Worm (Caenorhabditis elegans): Measurements from ENCODE around the gene F22F7.11.
A peak's percentile ranks its signal among the peaks of the same experiment; 100 is the strongest.

Gene F22F7.11

ce11 chrV:2132675-2133074 is 13.0 kb downstream of the F22F7.11 start:
- TF ChIP-seq ama-1 (optimal IDR thresholded peaks at IDR 0.05) = no peak
- no peak for TF ChIP-seq lin-15B (tag; optimal IDR thresholded peaks at IDR 0.05)
- no peak for TF ChIP-seq lsy-12 (tag; optimal IDR thresholded peaks at IDR 0.05)
- TF ChIP-seq hmg-11 (tag; optimal IDR thresholded peaks at IDR 0.05) = peak; percentile 12
- no peak for TF ChIP-seq jun-1 (tag; optimal IDR thresholded peaks at IDR 0.05)
- no peak for TF ChIP-seq nhr-67 (tag; optimal IDR thresholded peaks at IDR 0.05)
- no peak for TF ChIP-seq egl-5 (tag; optimal IDR thresholded peaks at IDR 0.05)
- no peak for TF ChIP-seq nhr-77 (tag; optimal IDR thresholded peaks at IDR 0.05)
- no peak for TF ChIP-seq tbx-2 (tag; optimal IDR thresholded peaks at IDR 0.05)

ce11 chrV:2133512-2133911 is 13.9 kb downstream of the F22F7.11 start:
- TF ChIP-seq nhr-77 (tag; optimal IDR thresholded peaks at IDR 0.05) (no peak), ZK546.5 (tag; optimal IDR thresholded peaks at IDR 0.05) (no peak), nhr-25 (tag; optimal IDR thresholded peaks at IDR 0.05) (no peak), ceh-9 (tag; optimal IDR thresholded peaks at IDR 0.05) (no peak), nfya-1 (tag; optimal IDR thresholded peaks at IDR 0.05; ENCODE audit: insufficient read depth) (peak; percentile 86), pha-4 (tag; optimal IDR thresholded peaks at IDR 0.05) (peak; percentile 50), lin-39 (tag; optimal IDR thresholded peaks at IDR 0.05) (peak; percentile 74), egl-27 (tag; optimal IDR thresholded peaks at IDR 0.05) (no peak), elt-1 (tag; optimal IDR thresholded peaks at IDR 0.05) (no peak), nhr-76 (tag; optimal IDR thresholded peaks at IDR 0.05) (no peak), hmg-11 (tag; optimal IDR thresholded peaks at IDR 0.05) (peak; percentile 80), snpc-4 (tag; optimal IDR thresholded peaks at IDR 0.05) (peak; percentile 50), aly-2 (tag; optimal IDR thresholded peaks at IDR 0.05) (no peak), mdl-1 (tag; optimal IDR thresholded peaks at IDR 0.05) (peak; percentile 49), pqm-1 (tag; optimal IDR thresholded peaks at IDR 0.05) (peak; percentile 11), ceh-16 (tag; optimal IDR thresholded peaks at IDR 0.05) (no peak), elt-3 (tag; optimal IDR thresholded peaks at IDR 0.05) (no peak), nhr-43 (tag; optimal IDR thresholded peaks at IDR 0.05; ENCODE audit: poor library complexity, severe bottlenecking) (no peak), skn-1 (tag; optimal IDR thresholded peaks at IDR 0.05) (no peak), lsy-12 (tag; optimal IDR thresholded peaks at IDR 0.05) (no peak), nhr-12 (tag; optimal IDR thresholded peaks at IDR 0.05) (no peak), fos-1 (tag; optimal IDR thresholded peaks at IDR 0.05) (no peak), fkh-10 (GFP tag; optimal IDR thresholded peaks at IDR 0.05) (peak; percentile 68), jun-1 (tag; optimal IDR thresholded peaks at IDR 0.05) (peak; percentile 28), eor-1 (tag; optimal IDR thresholded peaks at IDR 0.05) (no peak), lin-15B (tag; optimal IDR thresholded peaks at IDR 0.05) (no peak), fkh-2 (tag; optimal IDR thresholded peaks at IDR 0.05) (no peak), mml-1 (tag; optimal IDR thresholded peaks at IDR 0.05) (peak; percentile 93), ztf-11 (tag; optimal IDR thresholded peaks at IDR 0.05) (no peak), egl-5 (tag; optimal IDR thresholded peaks at IDR 0.05) (peak; percentile 42), ceh-28 (tag; optimal IDR thresholded peaks at IDR 0.05) (no peak), nhr-67 (tag; optimal IDR thresholded peaks at IDR 0.05) (no peak), ztf-4 (tag; optimal IDR thresholded peaks at IDR 0.05) (no peak), unc-39 (tag; optimal IDR thresholded peaks at IDR 0.05) (no peak), unc-62 (GFP tag; optimal IDR thresholded peaks at IDR 0.05) (no peak), nhr-28 (tag; optimal IDR thresholded peaks at IDR 0.05) (no peak), ceh-82 (tag; optimal IDR thresholded peaks at IDR 0.05) (no peak), ama-1 (optimal IDR thresholded peaks at IDR 0.05) (no peak), nhr-237 (tag; optimal IDR thresholded peaks at IDR 0.05) (no peak), nhr-23 (tag; optimal IDR thresholded peaks at IDR 0.05) (no peak), elt-2 (tag; optimal IDR thresholded peaks at IDR 0.05) (peak; percentile 5), nhr-11 (tag; optimal IDR thresholded peaks at IDR 0.05) (no peak), R02D3.7 (tag; optimal IDR thresholded peaks at IDR 0.05) (no peak), sea-2 (GFP tag; optimal IDR thresholded peaks at IDR 0.05) (no peak), zag-1 (tag; optimal IDR thresholded peaks at IDR 0.05) (no peak), daf-12 (tag; optimal IDR thresholded peaks at IDR 0.05) (no peak), tbx-2 (tag; optimal IDR thresholded peaks at IDR 0.05) (peak; percentile 7)

Data from whole organism, L3 larva.